Fruit fly (Drosophila melanogaster) whole organism: ENCODE data around the gene Mlp84B.

Source experiments
- EcR ChIP-seq, 2 experiments: fragments of >200 bp; optimal IDR thresholded peaks; 2 replicates each; lab custom pipeline; 2017; ENCODE audit warnings: missing biosample characterization in 2 of 2, missing genetic modification characterization in 2 of 2, missing genetic modification reagents in 2 of 2
- pan ChIP-seq: fragments of >200 bp; optimal IDR thresholded peaks from 2 replicates; lab custom pipeline; 2017
- psq ChIP-seq: fragments of >200 bp; optimal IDR thresholded peaks from 2 replicates; lab custom pipeline; 2017

- TF ChIP-seq pan (lab: Kevin White, UChicago), result no peak
- TF ChIP-seq psq (lab: Kevin White, UChicago), result no peak
- TF ChIP-seq EcR (GFP tag; optimal IDR thresholded peaks at IDR 0.05; lab: Kevin White, UChicago), result no peak
Observed at dm6 chr3R:7150544-7151406, 33.2 kb upstream of the Mlp84B start, which contains the start of the genes gfzf and Sas-4.
